Fruit fly (Drosophila melanogaster): ENCODE results near the gene GstD3.
A peak's percentile ranks its signal among the peaks of the same experiment; 100 is the strongest.

GstD3 gene

dm6 chr3R:12422379-12422975, 49.6 kb downstream of the GstD3 start, which contains the start of the genes Scgbeta and CG17202 (continued):
- TF ChIP-seq cato (GFP tag; optimal IDR thresholded peaks at IDR 0.05; ENCODE audit: borderline replicate concordance) (no peak), HLH54F (GFP tag; optimal IDR thresholded peaks at IDR 0.05) (no peak), luna (GFP tag; optimal IDR thresholded peaks at IDR 0.05) (no peak), CG18764 (GFP tag; optimal IDR thresholded peaks at IDR 0.05) (no peak), CG4282 (GFP tag; optimal IDR thresholded peaks at IDR 0.05) (no peak), CG10462 (GFP tag; optimal IDR thresholded peaks at IDR 0.05) (no peak), Rfx (GFP tag; IDR thresholded peaks at IDR 0.05) (0 out of 2 replicates have a peak, but pooled peaks have one; percentile 40), toy (GFP tag; IDR thresholded peaks at IDR 0.05) (no peak), ara (GFP tag; IDR thresholded peaks at IDR 0.05) (no peak), CG5180 (GFP tag; optimal IDR thresholded peaks at IDR 0.05) (no peak), H15 (GFP tag; IDR thresholded peaks at IDR 0.05) (no peak), schlank (tag; optimal IDR thresholded peaks at IDR 0.05) (no peak), CG6272 (GFP tag; IDR thresholded peaks at IDR 0.05) (no peak), ranshi (GFP tag; IDR thresholded peaks at IDR 0.05) (no peak), onecut (GFP tag; IDR thresholded peaks at IDR 0.05) (peak; percentile 29), stwl (tag; optimal IDR thresholded peaks at IDR 0.05) (peak; percentile 41), Vsx1 (GFP tag; optimal IDR thresholded peaks at IDR 0.05) (no peak), otp (GFP tag; IDR thresholded peaks at IDR 0.05) (peak; percentile 37; the same call in 1 of the 3 replicates), esg (GFP tag; conservative IDR thresholded peaks at IDR 0.05) (no peak), dati (GFP tag; IDR thresholded peaks at IDR 0.05) (no peak), cas (GFP tag; IDR thresholded peaks at IDR 0.05) (no peak), CG4360 (GFP tag; IDR thresholded peaks at IDR 0.05) (no peak), MTF-1 (GFP tag; optimal IDR thresholded peaks at IDR 0.05; ENCODE audit: borderline replicate concordance) (no peak), emc (GFP tag; optimal IDR thresholded peaks at IDR 0.05) (no peak), HmgD (GFP tag; optimal IDR thresholded peaks at IDR 0.05) (no peak), CG12236 (GFP tag; optimal IDR thresholded peaks at IDR 0.05) (no peak), Trl (optimal IDR thresholded peaks at IDR 0.05) (no peak), Trl (GFP tag; optimal IDR thresholded peaks at IDR 0.05) (no peak), CG32772 (GFP tag; IDR thresholded peaks at IDR 0.05) (no peak), CG7745 (tag; optimal IDR thresholded peaks at IDR 0.05) (no peak), CG17829 (tag; optimal IDR thresholded peaks at IDR 0.05) (peak; percentile 27), CG1024 (GFP tag; IDR thresholded peaks at IDR 0.05) (no peak), CG6683 (GFP tag; optimal IDR thresholded peaks at IDR 0.05) (no peak), CG15011 (GFP tag; optimal IDR thresholded peaks at IDR 0.05) (no peak), CG6765 (GFP tag; optimal IDR thresholded peaks at IDR 0.05) (no peak), dm (GFP tag; optimal IDR thresholded peaks at IDR 0.05) (no peak), CG13296 (GFP tag; optimal IDR thresholded peaks at IDR 0.05) (no peak), CG9609 (GFP tag; optimal IDR thresholded peaks at IDR 0.05) (no peak), ftz-f1 (GFP tag; optimal IDR thresholded peaks at IDR 0.05) (no peak), twi (tag; optimal IDR thresholded peaks at IDR 0.05) (no peak), CG34422 (GFP tag; IDR thresholded peaks at IDR 0.05) (no peak), slou (GFP tag; optimal IDR thresholded peaks at IDR 0.05) (no peak), lola (GFP tag; optimal IDR thresholded peaks at IDR 0.05) (no peak), Dref (GFP tag; IDR thresholded peaks at IDR 0.05) (peak; percentile 45; the same call in 1 of the 2 replicates), repo (GFP tag; optimal IDR thresholded peaks at IDR 0.05) (no peak), CG30020 (tag; optimal IDR thresholded peaks at IDR 0.05) (no peak), CTCF (GFP tag; optimal IDR thresholded peaks at IDR 0.05) (no peak), CG7987 (GFP tag; optimal IDR thresholded peaks at IDR 0.05) (no peak), CG4730 (GFP tag; IDR thresholded peaks at IDR 0.05) (no peak), Deaf1 (tag; optimal IDR thresholded peaks at IDR 0.05) (no peak), HLHmδ (GFP tag; optimal IDR thresholded peaks at IDR 0.05) (no peak), CG10209 (GFP tag; optimal IDR thresholded peaks at IDR 0.05) (no peak), HLH3B (GFP tag; IDR thresholded peaks at IDR 0.05) (no peak)
